Worm (Caenorhabditis elegans) whole organism, midembryonic: ENCODE measurements around the gene srbc-43.

Experiments
- T22C8.4 ChIP-seq: fragments of 200-800 bp; sonication (Bioruptor generic); IDR thresholded peaks from 2 replicates; pipeline ENCODE4 v1.3.6; 2022; ENCODE audit warnings: missing genetic modification characterization, missing compliant biosample characterization
- flt-1 ChIP-seq: fragments of 200-800 bp; sonication (Bioruptor generic); IDR thresholded peaks from 2 replicates; pipeline ENCODE4 v1.3.6; 2022; ENCODE audit warnings: missing genetic modification characterization, missing compliant biosample characterization
- klf-2 ChIP-seq: fragments of 200-800 bp; sonication (Bioruptor generic); conservative IDR thresholded peaks from 2 replicates; pipeline ENCODE4 v1.3.6; 2022; ENCODE audit warnings: missing genetic modification reagents, missing genetic modification characterization, missing compliant biosample characterization
- ref-1 ChIP-seq: fragments of 200-800 bp; sonication (Bioruptor generic); conservative IDR thresholded peaks from 2 replicates; pipeline ENCODE4 v1.3.6; 2022; ENCODE audit warnings: missing genetic modification reagents, missing genetic modification characterization, missing compliant biosample characterization
- tab-1 ChIP-seq: fragments of 200-800 bp; sonication (Bioruptor generic); IDR thresholded peaks from 2 replicates; pipeline ENCODE4 v1.3.6; 2022; ENCODE audit warnings: missing genetic modification characterization, missing compliant biosample characterization
- ztf-23 ChIP-seq: fragments of 200-800 bp; sonication (Bioruptor generic); IDR thresholded peaks from 2 replicates; pipeline ENCODE4 v1.3.6; 2022; ENCODE audit warnings: missing genetic modification reagents, missing genetic modification characterization, missing compliant biosample characterization
- ztf-29 ChIP-seq: fragments of 200-800 bp; sonication (Bioruptor generic); IDR thresholded peaks from 2 replicates; pipeline ENCODE4 v1.3.6; 2022; ENCODE audit warnings: missing genetic modification reagents, missing genetic modification characterization, missing compliant biosample characterization

DNA sequence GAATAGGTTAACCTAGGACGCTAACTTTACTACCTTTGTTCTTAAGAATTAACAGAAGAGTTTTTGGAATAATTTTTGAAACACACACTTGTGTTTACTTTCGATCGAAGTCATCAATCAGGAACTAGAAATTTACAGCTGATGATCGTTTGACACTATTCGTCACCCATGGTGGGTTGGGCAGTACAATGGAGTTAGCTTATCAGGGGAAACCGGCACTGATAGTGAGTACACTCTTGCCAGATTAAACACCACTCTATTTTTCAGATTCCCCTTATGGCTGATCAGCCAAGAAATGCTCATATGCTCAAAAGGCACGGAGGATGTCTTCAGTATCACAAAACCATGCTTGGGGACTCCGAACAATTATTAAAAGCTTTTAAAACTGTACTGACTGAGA lies 31.7 kb upstream of the srbc-43 start:
- TF ChIP-seq ref-1 (no peak), ztf-29 (no peak), flt-1 (GFP tag; lab: Robert Waterston, UW) (no peak), klf-2 (GFP tag; lab: Robert Waterston, UW) (no peak), tab-1 (GFP tag; lab: Robert Waterston, UW) (no peak), T22C8.4 (no peak), ztf-23 (GFP tag; lab: Robert Waterston, UW) (no peak)
